Fruit fly (Drosophila melanogaster) whole organism, embryonic: ENCODE measurements around the gene Ice2.

ENCODE experiments used
- Asciz ChIP-seq: fragments of 200-800 bp; sonication (Bioruptor generic); optimal IDR thresholded peaks from 2 replicates; lab custom pipeline; 2017; ENCODE audit warnings: missing biosample characterization, mild to moderate bottlenecking, missing genetic modification characterization, missing genetic modification reagents
- Blimp-1 ChIP-seq: fragments of 200-800 bp; sonication (Bioruptor generic); optimal IDR thresholded peaks from 3 replicates; lab custom pipeline; 2018; ENCODE audit warnings: missing biosample characterization, missing genetic modification characterization, mild to moderate bottlenecking, moderate library complexity, missing genetic modification reagents
- CG10654 ChIP-seq: fragments of 200-800 bp; sonication (Bioruptor generic); optimal IDR thresholded peaks from 2 replicates; lab custom pipeline; 2016; ENCODE audit warnings: missing biosample characterization, missing genetic modification characterization
- CG11398 ChIP-seq: fragments of 200-800 bp; sonication (Bioruptor generic); optimal IDR thresholded peaks from 2 replicates; lab custom pipeline; 2016; ENCODE audit warnings: missing biosample characterization, missing genetic modification characterization
- CG11456 ChIP-seq: fragments of 200-800 bp; sonication (Bioruptor generic); IDR thresholded peaks from 3 replicates; pipeline ENCODE4 v1.3.6; 2022; ENCODE audit warnings: missing biosample characterization, missing genetic modification characterization
- CG13775 ChIP-seq: fragments of 200-800 bp; sonication (Bioruptor generic); optimal IDR thresholded peaks from 3 replicates; lab custom pipeline; 2017; ENCODE audit warnings: missing biosample characterization, mild to moderate bottlenecking, missing genetic modification characterization
- CG14014 ChIP-seq: fragments of 200-800 bp; sonication (Bioruptor generic); IDR thresholded peaks from 2 replicates; pipeline ENCODE4 v1.3.6; 2022; ENCODE audit warnings: missing biosample characterization, missing genetic modification characterization
- CG15269 ChIP-seq: fragments of 200-800 bp; sonication (Bioruptor generic); optimal IDR thresholded peaks from 2 replicates; lab custom pipeline; 2018; ENCODE audit warnings: missing biosample characterization, mild to moderate bottlenecking, missing genetic modification characterization, moderate library complexity
- CG16813 ChIP-seq: fragments of 200-800 bp; sonication (Bioruptor generic); IDR thresholded peaks from 3 replicates; pipeline ENCODE4 v1.3.6; 2022; ENCODE audit warnings: missing biosample characterization, missing genetic modification characterization; ENCODE audit not compliant: partially characterized antibody
- CG17802 ChIP-seq: fragments of 200-800 bp; sonication (Bioruptor generic); optimal IDR thresholded peaks from 2 replicates; lab custom pipeline; 2018; ENCODE audit warnings: missing biosample characterization, mild to moderate bottlenecking, missing genetic modification characterization, moderate library complexity
- CG33213 ChIP-seq: fragments of 200-800 bp; sonication (Bioruptor generic); optimal IDR thresholded peaks from 3 replicates; lab custom pipeline; 2016; ENCODE audit warnings: missing biosample characterization, missing genetic modification characterization
- CG7839 ChIP-seq: fragments of 200-800 bp; sonication (Bioruptor generic); optimal IDR thresholded peaks from 3 replicates; lab custom pipeline; 2018; ENCODE audit warnings: missing biosample characterization, mild to moderate bottlenecking, missing genetic modification characterization, moderate library complexity
- CG7928 ChIP-seq: fragments of 200-800 bp; sonication (Bioruptor generic); optimal IDR thresholded peaks from 2 replicates; lab custom pipeline; 2017; ENCODE audit warnings: missing biosample characterization, mild to moderate bottlenecking, missing genetic modification characterization
- CG8478 ChIP-seq: fragments of >200 bp; optimal IDR thresholded peaks from 2 replicates; lab custom pipeline; 2018
- CG9215 ChIP-seq: fragments of 200-800 bp; sonication (Bioruptor generic); IDR thresholded peaks from 2 replicates; pipeline ENCODE4 v1.3.6; 2022; ENCODE audit warnings: missing biosample characterization, missing genetic modification characterization
- CG9437 ChIP-seq: fragments of 200-800 bp; sonication (Bioruptor generic); optimal IDR thresholded peaks from 2 replicates; lab custom pipeline; 2018; ENCODE audit warnings: missing biosample characterization, mild to moderate bottlenecking, missing genetic modification characterization
- CG9876 ChIP-seq: fragments of 200-800 bp; sonication (Bioruptor generic); optimal IDR thresholded peaks from 2 replicates; lab custom pipeline; 2016; ENCODE audit warnings: missing biosample characterization, missing genetic modification characterization
- CG9932 ChIP-seq: fragments of 200-800 bp; sonication (Bioruptor generic); IDR thresholded peaks from 2 replicates; pipeline ENCODE4 v1.3.6; 2022; ENCODE audit warnings: missing biosample characterization, missing genetic modification characterization
- Dfd ChIP-seq, 2 experiments: fragments of >200 bp; optimal IDR thresholded peaks; 2 replicates each; lab custom pipeline; 2017; ENCODE audit warnings: missing biosample characterization in 2 of 2, missing genetic modification characterization in 2 of 2
- Gug ChIP-seq: fragments of 200-800 bp; sonication (Bioruptor generic); IDR thresholded peaks from 4 replicates; pipeline ENCODE4 v1.3.6; 2022; ENCODE audit warnings: missing biosample characterization, missing genetic modification characterization
- Hey ChIP-seq: fragments of 200-800 bp; sonication (Bioruptor generic); optimal IDR thresholded peaks from 3 replicates; lab custom pipeline; 2018; ENCODE audit warnings: missing biosample characterization, mild to moderate bottlenecking, missing genetic modification characterization
- Hmr ChIP-seq: fragments of 200-800 bp; sonication (Bioruptor generic); optimal IDR thresholded peaks from 3 replicates; lab custom pipeline; 2017; ENCODE audit warnings: mild to moderate bottlenecking, missing biosample characterization, missing genetic modification reagents, missing genetic modification characterization
- Lhr ChIP-seq: fragments of 200-800 bp; sonication (Bioruptor generic); optimal IDR thresholded peaks from 3 replicates; lab custom pipeline; 2017; ENCODE audit warnings: mild to moderate bottlenecking, missing biosample characterization, missing genetic modification reagents, missing genetic modification characterization
- Nf-YA ChIP-seq: fragments of 200-800 bp; sonication (Bioruptor generic); IDR thresholded peaks from 2 replicates; pipeline ENCODE4 v1.3.6; 2022; ENCODE audit warnings: missing biosample characterization, missing genetic modification characterization
- Nf-YC ChIP-seq: fragments of 200-800 bp; optimal IDR thresholded peaks from 3 replicates; lab custom pipeline; 2019; ENCODE audit warnings: missing biosample characterization, mild to moderate bottlenecking, missing genetic modification characterization, moderate library complexity
- PHDP ChIP-seq: fragments of 200-800 bp; sonication (Bioruptor generic); optimal IDR thresholded peaks from 3 replicates; lab custom pipeline; 2018; ENCODE audit warnings: missing biosample characterization, mild to moderate bottlenecking, missing genetic modification characterization, moderate library complexity
- Sox100B ChIP-seq: fragments of 200-800 bp; sonication (Bioruptor generic); optimal IDR thresholded peaks from 3 replicates; lab custom pipeline; 2018; ENCODE audit warnings: missing biosample characterization, mild to moderate bottlenecking, missing genetic modification characterization
- Sry-δ ChIP-seq: fragments of 200-800 bp; sonication (Bioruptor generic); optimal IDR thresholded peaks from 2 replicates; lab custom pipeline; 2016; ENCODE audit warnings: missing biosample characterization, missing genetic modification characterization
- YL-1 ChIP-seq: fragments of 200-800 bp; sonication (Bioruptor generic); optimal IDR thresholded peaks from 3 replicates; lab custom pipeline; 2017; ENCODE audit warnings: missing biosample characterization, mild to moderate bottlenecking, missing genetic modification characterization
- ap ChIP-seq: fragments of 200-800 bp; sonication (Bioruptor generic); IDR thresholded peaks from 2 replicates; pipeline ENCODE4 v1.3.6; 2022; ENCODE audit warnings: missing biosample characterization, missing genetic modification characterization
- cas ChIP-seq: fragments of 200-800 bp; sonication (Bioruptor generic); IDR thresholded peaks from 2 replicates; pipeline ENCODE4 v1.3.6; 2022; ENCODE audit warnings: missing biosample characterization, missing genetic modification characterization
- chif ChIP-seq, 2 experiments: fragments of 200-800 bp; sonication (Bioruptor generic); optimal IDR thresholded peaks; 3 replicates each; lab custom pipeline; 2016; ENCODE audit warnings: missing biosample characterization in 2 of 2, missing genetic modification characterization in 2 of 2
- chn ChIP-seq: fragments of 200-800 bp; sonication (Bioruptor generic); optimal IDR thresholded peaks from 2 replicates; lab custom pipeline; 2016; ENCODE audit warnings: missing biosample characterization, missing genetic modification characterization
- crc ChIP-seq: fragments of 200-800 bp; sonication (Bioruptor generic); optimal IDR thresholded peaks from 2 replicates; lab custom pipeline; 2016; ENCODE audit warnings: missing biosample characterization, missing genetic modification characterization
- crp ChIP-seq, 2 experiments: fragments of 200-800 bp; sonication (Bioruptor generic); optimal IDR thresholded peaks; 2 replicates in 1 of 2; 3 replicates in 1 of 2; lab custom pipeline; 2017; ENCODE audit warnings: missing biosample characterization in 2 of 2, missing genetic modification characterization in 2 of 2, mild to moderate bottlenecking in 1 of 2, moderate library complexity in 1 of 2
- dpn ChIP-seq, 2 experiments: fragments of 200-800 bp; sonication (Bioruptor generic); optimal IDR thresholded peaks; 3 replicates each; lab custom pipeline; 2016; ENCODE audit warnings: missing biosample characterization in 2 of 2, missing genetic modification characterization in 2 of 2
- ewg ChIP-seq: fragments of 200-800 bp; sonication (Bioruptor generic); optimal IDR thresholded peaks from 3 replicates; lab custom pipeline; 2017; ENCODE audit warnings: mild to moderate bottlenecking, missing biosample characterization, missing genetic modification reagents, missing genetic modification characterization
- gcm2 ChIP-seq: fragments of 200-800 bp; sonication (Bioruptor generic); optimal IDR thresholded peaks from 2 replicates; lab custom pipeline; 2016; ENCODE audit warnings: missing biosample characterization, missing genetic modification characterization
- h ChIP-seq: fragments of >200 bp; optimal IDR thresholded peaks from 2 replicates; lab custom pipeline; 2017
- hth ChIP-seq: fragments of >200 bp; optimal IDR thresholded peaks from 2 replicates; lab custom pipeline; 2017; ENCODE audit warnings: inconsistent platforms
- kni ChIP-seq: fragments of 200-800 bp; sonication (Bioruptor generic); optimal IDR thresholded peaks from 3 replicates; lab custom pipeline; 2017; ENCODE audit warnings: mild to moderate bottlenecking, missing biosample characterization, missing genetic modification reagents, missing genetic modification characterization
- lab ChIP-seq: fragments of 200-800 bp; sonication (Bioruptor generic); optimal IDR thresholded peaks from 3 replicates; lab custom pipeline; 2017; ENCODE audit warnings: missing biosample characterization, missing genetic modification characterization, mild to moderate bottlenecking, moderate library complexity, missing genetic modification reagents
- lola ChIP-seq, 3 experiments: fragments of >200 bp in 2 of 3; fragments of 200-800 bp in 1 of 3; sonication (Bioruptor generic) in 1 of 3; optimal IDR thresholded peaks; 2 replicates each; lab custom pipeline; 2017 to 2019; ENCODE audit warnings: missing biosample characterization in 3 of 3, missing genetic modification characterization in 3 of 3, mild to moderate bottlenecking in 1 of 3, moderate library complexity in 1 of 3
- prd ChIP-seq, 3 experiments: fragments of >200 bp in 2 of 3; fragments of 200-800 bp in 1 of 3; sonication (Bioruptor generic) in 1 of 3; optimal IDR thresholded peaks in 2 of 3; IDR thresholded peaks in 1 of 3; 2 replicates in 2 of 3; 3 replicates in 1 of 3; pipeline versions ENCODE4 v1.3.6 to Lab custom; 2017 to 2022; ENCODE audit warnings: missing biosample characterization in 1 of 3, missing genetic modification characterization in 1 of 3
- sens-2 ChIP-seq: fragments of 200-800 bp; sonication (Bioruptor generic); IDR thresholded peaks from 2 replicates; pipeline ENCODE4 v1.3.6; 2022; ENCODE audit warnings: missing biosample characterization, missing genetic modification characterization
- sr ChIP-seq: fragments of 200-800 bp; sonication (Bioruptor generic); IDR thresholded peaks from 3 replicates; pipeline ENCODE4 v1.3.6; 2022; ENCODE audit warnings: missing biosample characterization, missing genetic modification characterization
- tap ChIP-seq: fragments of 200-800 bp; optimal IDR thresholded peaks from 3 replicates; lab custom pipeline; 2019; ENCODE audit warnings: missing biosample characterization, mild to moderate bottlenecking, missing genetic modification characterization, moderate library complexity
- tna ChIP-seq: fragments of 200-800 bp; sonication (Bioruptor generic); IDR thresholded peaks from 2 replicates; pipeline ENCODE4 v1.3.6; 2022; ENCODE audit warnings: missing biosample characterization, missing genetic modification characterization; ENCODE audit not compliant: partially characterized antibody
- tup ChIP-seq: fragments of 200-800 bp; sonication (Bioruptor generic); optimal IDR thresholded peaks from 2 replicates; lab custom pipeline; 2016; ENCODE audit warnings: missing biosample characterization, mild to moderate bottlenecking, missing genetic modification characterization, moderate library complexity
- wor ChIP-seq: fragments of 200-800 bp; sonication (Bioruptor generic); IDR thresholded peaks from 2 replicates; pipeline ENCODE4 v1.3.6; 2022; ENCODE audit warnings: missing biosample characterization, missing genetic modification characterization

Gene Ice2

DNA sequence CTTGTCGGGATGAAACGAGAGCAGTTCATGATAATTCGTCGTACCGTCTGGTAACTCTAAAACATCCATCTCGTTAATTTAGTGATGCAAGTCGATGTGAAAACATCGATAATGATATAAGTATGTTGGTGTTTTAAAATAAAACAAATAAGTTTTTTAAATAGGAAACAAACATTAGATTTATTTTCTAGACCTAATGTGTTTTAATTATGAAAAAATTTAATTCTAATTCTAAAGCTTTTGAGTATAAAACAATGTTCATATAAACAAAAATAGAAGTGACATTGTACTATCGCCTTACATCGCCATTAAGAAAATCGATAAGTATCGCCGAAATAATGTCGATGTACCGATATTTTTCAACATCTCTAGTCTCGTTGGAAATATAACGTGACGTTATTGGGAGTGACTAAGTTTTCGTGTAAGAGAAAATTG is 19.0 kb upstream of the Ice2 start, which contains the start of gene Rab11 (continued):
- TF ChIP-seq CG14014 (GFP tag; lab: Robert Waterston, UW) (0 out of 2 replicates have a peak, but pooled peaks have one; percentile 34), Hmr (peak; percentile 67), tup (GFP tag; lab: Kevin White, UChicago) (no peak), h (lab: Kevin White, UChicago) (no peak), Sox100B (GFP tag; lab: Kevin White, UChicago) (peak; percentile 32), sens-2 (no peak), YL-1 (GFP tag; lab: Kevin White, UChicago) (peak; percentile 76), Sry-δ (GFP tag; lab: Kevin White, UChicago) (peak; percentile 91), chif (GFP tag; optimal IDR thresholded peaks at IDR 0.05; lab: Kevin White, UChicago) (peak in 1 of 2 experiments; percentile 41), CG13775 (GFP tag; lab: Kevin White, UChicago) (peak; percentile 66), CG9437 (peak; percentile 96), CG17802 (no peak), chn (GFP tag; lab: Kevin White, UChicago) (peak; percentile 4), Nf-YA (GFP tag; lab: Robert Waterston, UW) (0 out of 2 replicates have a peak, but pooled peaks have one; percentile 6), Hey (tag; lab: Kevin White, UChicago) (no peak), CG15269 (tag; lab: Kevin White, UChicago) (peak; percentile 45), CG33213 (GFP tag; lab: Kevin White, UChicago) (peak; percentile 2), ap (GFP tag; lab: Robert Waterston, UW) (no peak), CG8478 (lab: Kevin White, UChicago) (no peak), wor (no peak), gcm2 (GFP tag; lab: Kevin White, UChicago) (no peak), CG9876 (GFP tag; lab: Kevin White, UChicago) (no peak), CG9932 (GFP tag; lab: Robert Waterston, UW) (peak; percentile 78), lab (GFP tag; lab: Kevin White, UChicago) (peak; percentile 44), kni (peak; percentile 54), crc (GFP tag; lab: Kevin White, UChicago) (no peak), PHDP (tag; lab: Kevin White, UChicago) (peak; percentile 34), Lhr (GFP tag; lab: Kevin White, UChicago) (peak; percentile 21), Gug (no peak), Nf-YC (peak; percentile 55), Dfd (GFP tag; optimal IDR thresholded peaks at IDR 0.05; lab: Kevin White, UChicago) (no peak), CG10654 (GFP tag; lab: Kevin White, UChicago) (peak; percentile 9), CG11456 (GFP tag; lab: Robert Waterston, UW) (0 out of 3 replicates have a peak, but pooled peaks have one; percentile 45), lola (GFP tag; optimal IDR thresholded peaks at IDR 0.05; lab: Kevin White, UChicago) (peak in 1 of 3 experiments; percentile 56), cas (no peak), CG9215 (peak; percentile 56; the same call in 1 of the 2 replicates), CG16813 (GFP tag; lab: Robert Waterston, UW) (peak; percentile 91), Blimp-1 (GFP tag; lab: Kevin White, UChicago) (peak; percentile 41), sr (no peak), dpn (GFP tag; optimal IDR thresholded peaks at IDR 0.05; lab: Kevin White, UChicago) (peak in 1 of 2 experiments; percentile 47), prd (optimal IDR thresholded peaks at IDR 0.05; lab: Kevin White, UChicago) (no peak), prd (GFP tag; IDR thresholded peaks at IDR 0.05; lab: Robert Waterston, UW) (peak; percentile 50), crp (GFP tag; optimal IDR thresholded peaks at IDR 0.05; lab: Kevin White, UChicago) (peak in 1 of 2 experiments; percentile 15), ewg (GFP tag; lab: Kevin White, UChicago) (peak; percentile 16), hth (no peak), CG11398 (no peak), Asciz (GFP tag; lab: Kevin White, UChicago) (peak; percentile 40), CG7839 (peak; percentile 54), tna (GFP tag; lab: Robert Waterston, UW) (peak; percentile 67), CG7928 (no peak), tap (no peak)
